Worm (Caenorhabditis elegans): ENCODE results near the gene msp-79.

- no peak for TF ChIP-seq snpc-1.3 (tag; optimal IDR thresholded peaks at IDR 0.05; ENCODE audit: insufficient read depth)
- no peak for TF ChIP-seq F49E8.2 (tag; optimal IDR thresholded peaks at IDR 0.05; ENCODE audit: insufficient read depth)
- TF ChIP-seq hmg-1.2 (GFP tag; IDR thresholded peaks at IDR 0.05): peak; percentile 67; the same call in 1 of the 2 replicates
- TF ChIP-seq nhr-179 (tag; optimal IDR thresholded peaks at IDR 0.05): no peak
- no peak for TF ChIP-seq pbrm-1 (GFP tag; IDR thresholded peaks at IDR 0.05)
- no peak for TF ChIP-seq F57C9.4 (tag; optimal IDR thresholded peaks at IDR 0.05)
- TF ChIP-seq egrh-3 (GFP tag; IDR thresholded peaks at IDR 0.05): no peak
- no peak for TF ChIP-seq Y79H2A.3 (GFP tag; conservative IDR thresholded peaks at IDR 0.05)
- no peak for TF ChIP-seq unc-62 (GFP tag; optimal IDR thresholded peaks at IDR 0.05)
- TF ChIP-seq pha-4 (tag; optimal IDR thresholded peaks at IDR 0.05): no peak
- TF ChIP-seq madf-8 (GFP tag; conservative IDR thresholded peaks at IDR 0.05): no peak
- no peak for TF ChIP-seq B0035.1 (tag; optimal IDR thresholded peaks at IDR 0.05)
- no peak for TF ChIP-seq F10E7.11 (tag; optimal IDR thresholded peaks at IDR 0.05)
These were observed 10.1 kb downstream of the msp-79 start for ce11 chrIV:9756647-9757424.

Data from whole organism, young adult.